Fruit fly (Drosophila melanogaster): ENCODE data around the gene Cph.

The Cph gene

DNA sequence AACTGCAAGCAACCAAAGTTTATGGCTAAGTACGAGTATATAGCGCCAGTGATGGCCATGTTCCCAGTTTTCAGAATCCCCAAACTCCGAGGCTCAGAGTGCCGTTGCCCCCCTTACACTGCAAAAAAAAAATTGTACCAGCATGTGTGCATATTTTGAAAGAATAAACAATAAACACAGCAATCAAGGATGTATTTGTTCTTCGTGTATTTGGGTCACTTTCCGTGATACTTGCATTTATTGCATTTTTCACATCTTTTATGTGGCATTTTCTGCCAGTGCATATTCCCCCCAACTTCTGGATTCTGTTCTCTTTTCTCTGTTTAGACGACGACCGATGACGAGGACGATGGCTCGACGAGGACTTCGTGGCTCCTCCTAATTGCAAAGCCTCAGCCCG, 17.4 kb upstream of the Cph start:
- peak; percentile 0 for TF ChIP-seq ind (GFP tag; optimal IDR thresholded peaks at IDR 0.05)
- TF ChIP-seq CG9609 (GFP tag; optimal IDR thresholded peaks at IDR 0.05) = peak; percentile 4
- no peak for TF ChIP-seq ham (GFP tag; IDR thresholded peaks at IDR 0.05)
- no peak for TF ChIP-seq Bteb2 (GFP tag; optimal IDR thresholded peaks at IDR 0.05)
- TF ChIP-seq dpn (GFP tag; optimal IDR thresholded peaks at IDR 0.05) = peak in 1 of 2 experiments; percentile 8
- no peak for TF ChIP-seq unc-4 (GFP tag; IDR thresholded peaks at IDR 0.05; ENCODE audit: partially characterized antibody)
- no peak for TF ChIP-seq CG1792 (GFP tag; optimal IDR thresholded peaks at IDR 0.05)
- no peak for TF ChIP-seq CG16815 (GFP tag; optimal IDR thresholded peaks at IDR 0.05)
- TF ChIP-seq CkIIα-i1 (GFP tag; IDR thresholded peaks at IDR 0.05) = no peak
- TF ChIP-seq CG17359 (tag; optimal IDR thresholded peaks at IDR 0.05) = peak; percentile 1
- peak; percentile 7 for TF ChIP-seq CG30403 (GFP tag; optimal IDR thresholded peaks at IDR 0.05)
- peak; percentile 6 for TF ChIP-seq CG4820 (GFP tag; optimal IDR thresholded peaks at IDR 0.05)
- 0 out of 3 replicates have a peak, but pooled peaks have one; percentile 16 for TF ChIP-seq CG17361 (GFP tag; IDR thresholded peaks at IDR 0.05)
- TF ChIP-seq CG7839 (tag; optimal IDR thresholded peaks at IDR 0.05) = peak; percentile 43
- no peak for TF ChIP-seq CG13123 (GFP tag; optimal IDR thresholded peaks at IDR 0.05)
- no peak for TF ChIP-seq chn (GFP tag; optimal IDR thresholded peaks at IDR 0.05)
- no peak for TF ChIP-seq Oaz (GFP tag; IDR thresholded peaks at IDR 0.05)
- TF ChIP-seq Antp (GFP tag; optimal IDR thresholded peaks at IDR 0.05) = peak; percentile 25
- TF ChIP-seq CG4424 (GFP tag; optimal IDR thresholded peaks at IDR 0.05) = peak; percentile 12
- TF ChIP-seq Taf1 (GFP tag; IDR thresholded peaks at IDR 0.05) = no peak
- TF ChIP-seq Fer1 (GFP tag; optimal IDR thresholded peaks at IDR 0.05) = peak; percentile 4
- TF ChIP-seq MESR4 (GFP tag; optimal IDR thresholded peaks at IDR 0.05) = no peak
- TF ChIP-seq zen (tag; optimal IDR thresholded peaks at IDR 0.05) = no peak
- peak; percentile 21 for TF ChIP-seq lilli (GFP tag; optimal IDR thresholded peaks at IDR 0.05)
- no peak for TF ChIP-seq luna (GFP tag; optimal IDR thresholded peaks at IDR 0.05)
- TF ChIP-seq Meics (GFP tag; optimal IDR thresholded peaks at IDR 0.05) = peak; percentile 15
- no peak for TF ChIP-seq CG5245 (GFP tag; optimal IDR thresholded peaks at IDR 0.05)
- TF ChIP-seq CG9932 (GFP tag; IDR thresholded peaks at IDR 0.05) = no peak
- peak; percentile 2 for TF ChIP-seq CG7556 (GFP tag; optimal IDR thresholded peaks at IDR 0.05)
- TF ChIP-seq trem (tag; optimal IDR thresholded peaks at IDR 0.05) = no peak
- no peak for TF ChIP-seq CG15479 (GFP tag; optimal IDR thresholded peaks at IDR 0.05)
- peak; percentile 18 for TF ChIP-seq phol (tag; optimal IDR thresholded peaks at IDR 0.05)
- TF ChIP-seq unpg (GFP tag; optimal IDR thresholded peaks at IDR 0.05) = peak; percentile 22
- TF ChIP-seq mirr (GFP tag; optimal IDR thresholded peaks at IDR 0.05) = no peak
- 0 out of 3 replicates have a peak, but pooled peaks have one; percentile 18 for TF ChIP-seq Dbx (GFP tag; IDR thresholded peaks at IDR 0.05)
- no peak for TF ChIP-seq zfh2 (GFP tag; optimal IDR thresholded peaks at IDR 0.05)
- TF ChIP-seq CG12769 (tag; optimal IDR thresholded peaks at IDR 0.05) = peak; percentile 32
- TF ChIP-seq CG2199 (GFP tag; IDR thresholded peaks at IDR 0.05) = no peak
- TF ChIP-seq shn (GFP tag; optimal IDR thresholded peaks at IDR 0.05) = no peak
- TF ChIP-seq pan (optimal IDR thresholded peaks at IDR 0.05) = no peak
- TF ChIP-seq pan (GFP tag; optimal IDR thresholded peaks at IDR 0.05 in 1 of 2, IDR thresholded peaks at IDR 0.05 in 1 of 2) = peak in 1 of 2 experiments; percentile 22
- TF ChIP-seq BtbVII (GFP tag; optimal IDR thresholded peaks at IDR 0.05) = no peak
- TF ChIP-seq CG11504 (tag; optimal IDR thresholded peaks at IDR 0.05) = peak; percentile 35
- TF ChIP-seq CG8944 (GFP tag; optimal IDR thresholded peaks at IDR 0.05) = no peak
- TF ChIP-seq CG1603 (tag; optimal IDR thresholded peaks at IDR 0.05) = peak; percentile 44
- 0 out of 2 replicates have a peak, but pooled peaks have one; percentile 31 for TF ChIP-seq sob (GFP tag; IDR thresholded peaks at IDR 0.05)
- TF ChIP-seq Aef1 (GFP tag; IDR thresholded peaks at IDR 0.05) = no peak
- no peak for TF ChIP-seq lbe (GFP tag; optimal IDR thresholded peaks at IDR 0.05)
- no peak for TF ChIP-seq CG5953 (GFP tag; IDR thresholded peaks at IDR 0.05)
- peak; percentile 19; the same call in 1 of the 2 replicates for TF ChIP-seq Xrp1 (GFP tag; IDR thresholded peaks at IDR 0.05)
- TF ChIP-seq sisA (GFP tag; IDR thresholded peaks at IDR 0.05) = 0 out of 2 replicates have a peak, but pooled peaks have one; percentile 9
- TF ChIP-seq dmrt99B (tag; optimal IDR thresholded peaks at IDR 0.05) = peak; percentile 14
